Worm (Caenorhabditis elegans): Measurements from ENCODE around the gene Y39F10C.3.

ce11 chrII:675303-675702 lies 1.1 kb downstream of the Y39F10C.3 start, which contains the start of gene Y39F10C.1:
- TF ChIP-seq nhr-77 (tag; optimal IDR thresholded peaks at IDR 0.05) (no peak), vab-7 (GFP tag; IDR thresholded peaks at IDR 0.05) (no peak), aly-2 (tag; optimal IDR thresholded peaks at IDR 0.05) (no peak), zag-1 (tag; optimal IDR thresholded peaks at IDR 0.05) (no peak), nhr-28 (tag; optimal IDR thresholded peaks at IDR 0.05) (no peak), ces-1 (GFP tag; optimal IDR thresholded peaks at IDR 0.05) (no peak), ama-1 (optimal IDR thresholded peaks at IDR 0.05) (no peak), nhr-6 (tag; optimal IDR thresholded peaks at IDR 0.05) (no peak), mep-1 (tag; optimal IDR thresholded peaks at IDR 0.05) (no peak), rbr-2 (tag; optimal IDR thresholded peaks at IDR 0.05) (no peak), unc-130 (GFP tag; optimal IDR thresholded peaks at IDR 0.05) (no peak), ztf-11 (tag; optimal IDR thresholded peaks at IDR 0.05) (no peak), lsy-2 (tag; optimal IDR thresholded peaks at IDR 0.05) (no peak)

Measured in whole organism, L4 larva.